Fruit fly (Drosophila melanogaster): Measurements from ENCODE around the gene glo.

glo gene

DNA sequence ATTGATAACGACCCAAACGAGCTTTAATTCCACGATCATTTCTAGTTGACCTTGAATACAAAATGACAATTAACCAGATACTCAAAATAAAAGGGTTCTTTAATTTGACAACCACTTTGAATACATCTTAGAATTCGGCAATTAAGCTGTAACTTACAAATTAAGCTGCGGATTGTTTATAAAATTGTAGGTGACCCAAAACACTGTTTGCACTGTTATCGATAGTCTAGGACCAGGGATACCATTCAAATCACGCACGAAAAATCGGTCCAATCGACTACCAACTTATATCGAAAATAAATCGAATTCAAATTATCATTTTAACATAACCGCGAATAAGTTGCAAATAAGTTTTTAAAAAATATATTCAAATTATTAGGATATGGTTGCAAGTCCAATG lies 3.0 kb upstream of the glo start, which contains the start of gene Kyat:
TSS of gene Kyat (minus strand) at position 228 of the 400 bp plus-strand sequence.
- TF ChIP-seq CG13204 (GFP tag; optimal IDR thresholded peaks at IDR 0.05) (no peak), fd96Ca (GFP tag; IDR thresholded peaks at IDR 0.05) (no peak), CG34367 (tag; optimal IDR thresholded peaks at IDR 0.05) (no peak), rn (GFP tag; IDR thresholded peaks at IDR 0.05) (no peak), CG8301 (tag; optimal IDR thresholded peaks at IDR 0.05) (no peak), CG8159 (tag; optimal IDR thresholded peaks at IDR 0.05) (no peak), D1 (tag; optimal IDR thresholded peaks at IDR 0.05) (no peak)

DNA sequence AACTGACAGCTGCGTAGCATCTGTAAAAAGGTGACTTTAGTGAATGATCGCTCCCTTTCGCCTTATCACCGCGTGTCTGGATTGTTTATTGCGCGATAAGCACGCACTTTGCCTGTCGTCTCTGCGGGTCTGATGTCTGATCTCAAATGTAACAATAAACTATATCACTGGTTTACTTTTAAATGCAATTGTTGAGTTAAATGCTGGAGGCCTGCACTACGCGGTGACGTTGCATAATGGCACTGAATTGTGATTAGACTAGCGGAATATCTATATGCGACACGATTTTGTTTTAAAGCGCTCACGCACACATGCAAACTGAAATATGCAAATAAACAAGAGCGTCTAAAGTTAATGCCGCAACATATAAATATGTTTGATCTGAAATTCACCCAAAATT lies 2.6 kb upstream of the glo start:
- TF ChIP-seq rn (GFP tag; IDR thresholded peaks at IDR 0.05) (no peak), CG13204 (GFP tag; optimal IDR thresholded peaks at IDR 0.05) (no peak), fd96Ca (GFP tag; IDR thresholded peaks at IDR 0.05) (no peak), CG10348 (GFP tag; IDR thresholded peaks at IDR 0.05) (no peak), CG4496 (GFP tag; IDR thresholded peaks at IDR 0.05) (no peak), CG9948 (tag; optimal IDR thresholded peaks at IDR 0.05) (no peak), CG8159 (tag; optimal IDR thresholded peaks at IDR 0.05) (no peak), EcR (GFP tag; optimal IDR thresholded peaks at IDR 0.05) (no peak), Ets98B (GFP tag; IDR thresholded peaks at IDR 0.05) (no peak), gl (tag; optimal IDR thresholded peaks at IDR 0.05) (no peak), CG12605 (GFP tag; IDR thresholded peaks at IDR 0.05) (no peak), Snoo (tag; optimal IDR thresholded peaks at IDR 0.05) (no peak), CG32121 (GFP tag; IDR thresholded peaks at IDR 0.05) (no peak), D1 (tag; optimal IDR thresholded peaks at IDR 0.05) (no peak), Pif1B (GFP tag; optimal IDR thresholded peaks at IDR 0.05) (no peak)

- TF ChIP-seq Ets98B (GFP tag; IDR thresholded peaks at IDR 0.05), result no peak
- TF ChIP-seq EcR (GFP tag; optimal IDR thresholded peaks at IDR 0.05), result no peak
- TF ChIP-seq CG4496 (GFP tag; IDR thresholded peaks at IDR 0.05), result no peak
- no peak for TF ChIP-seq Pif1A (GFP tag; optimal IDR thresholded peaks at IDR 0.05)
- TF ChIP-seq gl (tag; optimal IDR thresholded peaks at IDR 0.05), result no peak
Measured at dm6 chr3R:11820148-11820547, 928 bp upstream of the glo start.

DNA sequence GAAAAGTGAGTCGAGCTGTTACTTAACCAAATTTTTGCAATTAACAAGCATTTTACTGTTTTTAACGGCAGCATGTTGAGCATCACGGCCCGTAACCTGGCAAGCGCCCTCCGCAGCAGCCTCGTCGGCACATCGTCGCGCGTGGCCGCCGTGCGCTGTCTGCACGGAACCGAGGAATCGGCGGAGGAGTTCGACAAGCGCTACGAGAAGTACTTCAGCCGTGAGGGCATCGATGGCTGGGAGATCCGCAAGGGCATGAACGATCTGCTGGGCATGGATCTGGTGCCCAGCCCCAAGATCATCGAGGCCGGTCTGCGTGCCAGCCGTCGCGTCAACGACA lies 390 bp upstream of the glo start:
- 0 out of 2 replicates have a peak, but pooled peaks have one; percentile 2 for TF ChIP-seq CG12605 (GFP tag; IDR thresholded peaks at IDR 0.05)
- TF ChIP-seq CG4496 (GFP tag; IDR thresholded peaks at IDR 0.05), result no peak
- TF ChIP-seq CG8159 (tag; optimal IDR thresholded peaks at IDR 0.05), result no peak
- TF ChIP-seq CG32121 (GFP tag; IDR thresholded peaks at IDR 0.05), result no peak

dm6 chr3R:11812881-11813466 lies 6.2 kb downstream of the glo start, which contains the start of gene ClC-a:
ClC-a (minus strand) TSS chr3R:11813207.
- TF ChIP-seq CG32121 (GFP tag; IDR thresholded peaks at IDR 0.05), result 0 out of 2 replicates have a peak, but pooled peaks have one; percentile 24
- TF ChIP-seq EcR (GFP tag; optimal IDR thresholded peaks at IDR 0.05), result peak; percentile 37
- TF ChIP-seq CG15710 (tag; optimal IDR thresholded peaks at IDR 0.05), result no peak
- TF ChIP-seq CG13204 (GFP tag; optimal IDR thresholded peaks at IDR 0.05), result peak; percentile 87

- TF ChIP-seq fd96Ca (GFP tag; IDR thresholded peaks at IDR 0.05) (no peak), gl (tag; optimal IDR thresholded peaks at IDR 0.05) (no peak), Ets98B (GFP tag; IDR thresholded peaks at IDR 0.05) (no peak), Snoo (tag; optimal IDR thresholded peaks at IDR 0.05) (no peak), CG17806 (tag; optimal IDR thresholded peaks at IDR 0.05) (no peak), CG8159 (tag; optimal IDR thresholded peaks at IDR 0.05) (no peak), EcR (GFP tag; optimal IDR thresholded peaks at IDR 0.05) (no peak), CG15710 (tag; optimal IDR thresholded peaks at IDR 0.05) (no peak), CG10348 (GFP tag; IDR thresholded peaks at IDR 0.05) (no peak), CG9948 (tag; optimal IDR thresholded peaks at IDR 0.05) (no peak), Pif1A (GFP tag; optimal IDR thresholded peaks at IDR 0.05) (no peak), CG32121 (GFP tag; IDR thresholded peaks at IDR 0.05) (no peak)
Measured at dm6 chr3R:11812479-11812878, 6.7 kb downstream of the glo start.

DNA sequence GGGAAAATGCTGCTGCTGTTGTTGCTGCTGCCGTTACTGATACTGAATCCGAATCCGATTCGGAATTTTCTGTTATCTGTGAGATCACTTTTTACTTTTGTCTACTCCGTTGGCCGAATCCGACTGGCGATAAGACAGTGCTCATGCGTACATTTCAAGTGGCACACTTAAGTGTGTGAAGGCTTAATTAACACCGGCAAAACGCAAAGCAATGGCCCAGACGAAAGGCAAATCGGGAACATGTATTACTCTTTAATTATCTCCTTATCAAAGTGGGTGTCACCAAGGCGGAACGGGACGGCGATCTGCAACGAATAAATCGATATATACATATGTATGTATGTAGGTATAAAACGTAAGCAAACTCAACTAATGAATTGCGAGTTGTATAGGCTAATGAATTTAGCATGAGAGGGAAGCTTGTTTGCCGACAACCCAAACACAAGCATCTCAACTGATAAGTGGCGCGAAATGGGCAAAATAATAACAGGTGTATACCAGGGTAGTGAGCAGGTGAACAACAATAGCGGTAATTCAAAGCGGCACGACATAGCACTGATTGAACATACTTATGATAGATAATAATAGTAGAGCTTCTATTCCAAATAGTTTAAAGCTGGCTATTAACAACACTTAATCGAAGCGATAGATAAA lies 8.3 kb downstream of the glo start:
- TF ChIP-seq CG34367 (tag; optimal IDR thresholded peaks at IDR 0.05) (no peak), Ets98B (GFP tag; IDR thresholded peaks at IDR 0.05) (no peak), CG10348 (GFP tag; IDR thresholded peaks at IDR 0.05) (no peak), gl (tag; optimal IDR thresholded peaks at IDR 0.05) (no peak), CG17806 (tag; optimal IDR thresholded peaks at IDR 0.05) (no peak), CG4496 (GFP tag; IDR thresholded peaks at IDR 0.05) (no peak), CG9948 (tag; optimal IDR thresholded peaks at IDR 0.05) (no peak)

- TF ChIP-seq CG17806 (tag; optimal IDR thresholded peaks at IDR 0.05), result no peak
- TF ChIP-seq CG10348 (GFP tag; IDR thresholded peaks at IDR 0.05), result no peak
- TF ChIP-seq rn (GFP tag; IDR thresholded peaks at IDR 0.05), result no peak
- TF ChIP-seq CG4496 (GFP tag; IDR thresholded peaks at IDR 0.05), result no peak
- TF ChIP-seq EcR (GFP tag; optimal IDR thresholded peaks at IDR 0.05), result no peak
- no peak for TF ChIP-seq Ets98B (GFP tag; IDR thresholded peaks at IDR 0.05)
- TF ChIP-seq fd96Ca (GFP tag; IDR thresholded peaks at IDR 0.05), result no peak
- no peak for TF ChIP-seq CG34367 (tag; optimal IDR thresholded peaks at IDR 0.05)
Measured at dm6 chr3R:11809620-11810019, 9.6 kb downstream of the glo start.

All from whole organism, pupa.